Worm (Caenorhabditis elegans) whole organism, L2 larva: ENCODE results near the gene msp-58.
"Not testable (repeated sequence)": the region's sequence is repeated elsewhere in the genome, so short reads cannot be mapped to it uniquely, and the experiment has no call there.

Experiments
- C34F6.9 ChIP-seq: fragments of 150-350 bp; optimal IDR thresholded peaks from 2 replicates; lab custom pipeline; 2014; ENCODE audit warnings: missing biosample characterization, missing genetic modification characterization
- R02D3.7 ChIP-seq: fragments of 150-350 bp; optimal IDR thresholded peaks from 2 replicates; lab custom pipeline; 2014; ENCODE audit warnings: missing biosample characterization, missing genetic modification characterization
- Y55F3AM.14 ChIP-seq: fragments of 200-800 bp; sonication (Bioruptor generic); optimal IDR thresholded peaks from 2 replicates; lab custom pipeline; 2018; ENCODE audit warnings: mild to moderate bottlenecking, missing genetic modification characterization, missing compliant biosample characterization
- ZK546.5 ChIP-seq: sonication (generic microtip); optimal IDR thresholded peaks from 2 replicates; lab custom pipeline; 2017; ENCODE audit warnings: missing biosample characterization, missing genetic modification characterization
- aly-2 ChIP-seq: fragments of 150-350 bp; optimal IDR thresholded peaks from 2 replicates; lab custom pipeline; 2014; ENCODE audit warnings: missing biosample characterization, missing genetic modification characterization
- blmp-1 ChIP-seq: sonication (generic microtip); optimal IDR thresholded peaks from 2 replicates; lab custom pipeline; 2017; ENCODE audit warnings: missing genetic modification characterization, mild to moderate bottlenecking, missing compliant biosample characterization, antibody characterized with exemption, moderate library complexity; ENCODE audit not compliant: insufficient read depth
- ceh-16 ChIP-seq: fragments of 150-350 bp; optimal IDR thresholded peaks from 2 replicates; lab custom pipeline; 2014; ENCODE audit warnings: missing biosample characterization, missing genetic modification characterization
- crh-2 ChIP-seq: sonication (generic microtip); optimal IDR thresholded peaks from 2 replicates; lab custom pipeline; 2017; ENCODE audit warnings: missing biosample characterization, missing genetic modification characterization
- dmd-4 ChIP-seq: sonication (generic microtip); optimal IDR thresholded peaks from 2 replicates; lab custom pipeline; 2017; ENCODE audit warnings: missing biosample characterization, missing genetic modification characterization
- egl-27 ChIP-seq: sonication (generic microtip); optimal IDR thresholded peaks from 3 replicates; lab custom pipeline; 2017; ENCODE audit warnings: missing biosample characterization, missing genetic modification reagents, missing genetic modification characterization
- elt-1 ChIP-seq: fragments of 150-350 bp; optimal IDR thresholded peaks from 2 replicates; lab custom pipeline; 2014; ENCODE audit warnings: missing biosample characterization, missing genetic modification characterization
- elt-3 ChIP-seq: sonication (generic microtip); optimal IDR thresholded peaks from 2 replicates; lab custom pipeline; 2017; ENCODE audit warnings: missing biosample characterization, missing genetic modification characterization
- fos-1 ChIP-seq: fragments of 150-350 bp; optimal IDR thresholded peaks from 2 replicates; lab custom pipeline; 2014; ENCODE audit warnings: missing biosample characterization, missing genetic modification characterization
- gmeb-1 ChIP-seq: fragments of 150-350 bp; optimal IDR thresholded peaks from 2 replicates; lab custom pipeline; 2014; ENCODE audit warnings: missing biosample characterization, missing genetic modification characterization
- lin-11 ChIP-seq: fragments of 150-350 bp; sonication (generic microtip); optimal IDR thresholded peaks from 2 replicates; lab custom pipeline; 2014; ENCODE audit warnings: missing biosample characterization, missing genetic modification characterization, inconsistent platforms, mixed read lengths
- lin-13 ChIP-seq: fragments of 150-350 bp; optimal IDR thresholded peaks from 2 replicates; lab custom pipeline; 2014; ENCODE audit warnings: missing biosample characterization, missing genetic modification reagents, missing genetic modification characterization
- lin-39 ChIP-seq: fragments of 150-350 bp; optimal IDR thresholded peaks from 2 replicates; lab custom pipeline; 2014; ENCODE audit warnings: missing biosample characterization, missing genetic modification reagents, missing genetic modification characterization
- lsy-2 ChIP-seq, 2 experiments: fragments of 150-350 bp in 1 of 2; sonication (generic microtip) in 1 of 2; optimal IDR thresholded peaks; 2 replicates each; lab custom pipeline; 2014 to 2017; ENCODE audit warnings: missing biosample characterization in 2 of 2, missing genetic modification characterization in 2 of 2
- mab-5 ChIP-seq: fragments of 150-350 bp; optimal IDR thresholded peaks from 2 replicates; lab custom pipeline; 2014; ENCODE audit warnings: missing biosample characterization, missing genetic modification characterization
- mbf-1 ChIP-seq: sonication (generic microtip); optimal IDR thresholded peaks from 2 replicates; lab custom pipeline; 2017; ENCODE audit warnings: missing biosample characterization, missing genetic modification characterization
- mdl-1 ChIP-seq, 2 experiments: fragments of 150-350 bp in 1 of 2; sonication (generic microtip) in 1 of 2; optimal IDR thresholded peaks; 2 replicates each; lab custom pipeline; 2017; ENCODE audit warnings: missing biosample characterization in 2 of 2, missing genetic modification characterization in 2 of 2
- nhr-10 ChIP-seq: sonication (generic microtip); optimal IDR thresholded peaks from 2 replicates; lab custom pipeline; 2017; ENCODE audit warnings: missing biosample characterization, missing genetic modification characterization
- nhr-11 ChIP-seq: fragments of 150-350 bp; optimal IDR thresholded peaks from 2 replicates; lab custom pipeline; 2014; ENCODE audit warnings: missing biosample characterization, missing genetic modification characterization
- nhr-12 ChIP-seq: fragments of 150-350 bp; optimal IDR thresholded peaks from 2 replicates; lab custom pipeline; 2014; ENCODE audit warnings: missing biosample characterization, missing genetic modification characterization
- nhr-21 ChIP-seq: fragments of 150-350 bp; optimal IDR thresholded peaks from 2 replicates; lab custom pipeline; 2014; ENCODE audit warnings: missing biosample characterization, missing genetic modification characterization
- nhr-237 ChIP-seq: fragments of 150-350 bp; optimal IDR thresholded peaks from 2 replicates; lab custom pipeline; 2014; ENCODE audit warnings: missing biosample characterization, missing genetic modification characterization
- nhr-25 ChIP-seq: fragments of 150-350 bp; sonication (generic microtip); optimal IDR thresholded peaks from 3 replicates; lab custom pipeline; 2014; ENCODE audit warnings: missing biosample characterization, missing genetic modification characterization
- nhr-6 ChIP-seq: fragments of 150-350 bp; optimal IDR thresholded peaks from 2 replicates; lab custom pipeline; 2014; ENCODE audit warnings: missing biosample characterization, missing genetic modification characterization
- peb-1 ChIP-seq: fragments of 150-350 bp; optimal IDR thresholded peaks from 2 replicates; lab custom pipeline; 2014; ENCODE audit warnings: missing biosample characterization, missing genetic modification characterization
- sem-4 ChIP-seq: fragments of 150-350 bp; optimal IDR thresholded peaks from 2 replicates; lab custom pipeline; 2014; ENCODE audit warnings: missing biosample characterization, missing genetic modification reagents, missing genetic modification characterization
- skn-1 ChIP-seq: sonication (generic microtip); optimal IDR thresholded peaks from 2 replicates; lab custom pipeline; 2017; ENCODE audit warnings: missing biosample characterization, missing genetic modification characterization
- sma-3 ChIP-seq: sonication (generic microtip); optimal IDR thresholded peaks from 2 replicates; lab custom pipeline; 2016; ENCODE audit warnings: missing genetic modification reagents, missing genetic modification characterization, missing compliant biosample characterization
- sma-9 ChIP-seq, 2 experiments: fragments of 150-350 bp in 1 of 2; sonication (generic microtip) in 1 of 2; optimal IDR thresholded peaks; 2 replicates each; lab custom pipeline; 2014 to 2016; ENCODE audit warnings: missing genetic modification characterization in 2 of 2, mild to moderate bottlenecking in 1 of 2, missing biosample characterization in 1 of 2, missing compliant biosample characterization in 1 of 2, missing genetic modification reagents in 1 of 2, moderate library complexity in 1 of 2
- unc-39 ChIP-seq: fragments of 150-350 bp; optimal IDR thresholded peaks from 2 replicates; lab custom pipeline; 2014; ENCODE audit warnings: missing biosample characterization, missing genetic modification characterization
- unc-55 ChIP-seq: fragments of 150-350 bp; sonication (generic microtip); optimal IDR thresholded peaks from 3 replicates; lab custom pipeline; 2014; ENCODE audit warnings: missing biosample characterization, missing genetic modification reagents, missing genetic modification characterization
- unc-62 ChIP-seq: fragments of 150-350 bp; optimal IDR thresholded peaks from 2 replicates; lab custom pipeline; 2014; ENCODE audit warnings: missing biosample characterization, missing genetic modification reagents, missing genetic modification characterization
- zag-1 ChIP-seq: fragments of 150-350 bp; optimal IDR thresholded peaks from 2 replicates; lab custom pipeline; 2014; ENCODE audit warnings: missing biosample characterization, missing genetic modification characterization
- ztf-1 ChIP-seq: fragments of 200-800 bp; sonication (Bioruptor generic); conservative IDR thresholded peaks from 2 replicates; pipeline ENCODE4 v1.3.6; 2022; ENCODE audit warnings: missing genetic modification characterization, missing compliant biosample characterization
- ztf-11 ChIP-seq: sonication (generic microtip); optimal IDR thresholded peaks from 2 replicates; lab custom pipeline; 2017; ENCODE audit warnings: missing biosample characterization, missing genetic modification characterization
- ztf-4 ChIP-seq: fragments of 150-350 bp; optimal IDR thresholded peaks from 2 replicates; lab custom pipeline; 2014; ENCODE audit warnings: missing biosample characterization, missing genetic modification characterization

msp-58 gene

ce11 chrIV:5306040-5306439 lies 2.4 kb upstream of the msp-58 start, which contains the start of gene ZK354.8:
ZK354.8 (minus strand) TSS chrIV:5306140.
- TF ChIP-seq lin-11 (tag; lab: Kevin White, UChicago) (no peak), crh-2 (tag; lab: Kevin White, UChicago) (no peak), mbf-1 (no peak), mdl-1 (tag; optimal IDR thresholded peaks at IDR 0.05; lab: Kevin White, UChicago) (no peak), nhr-21 (no peak), unc-62 (GFP tag; lab: Kevin White, UChicago) (no peak), zag-1 (no peak)

ce11 chrIV:5309742-5310141 lies 1.3 kb downstream of the msp-58 start, which contains the start of gene ZK354.3:
ZK354.3 (plus strand) TSS chrIV:5310042.
- TF ChIP-seq aly-2 (no peak), mdl-1 (tag; optimal IDR thresholded peaks at IDR 0.05; lab: Kevin White, UChicago) (no peak), ztf-4 (tag; lab: Kevin White, UChicago) (no peak), sma-9 (GFP tag; optimal IDR thresholded peaks at IDR 0.05; lab: Kevin White, UChicago) (no peak), sma-9 (tag; optimal IDR thresholded peaks at IDR 0.05; lab: Kevin White, UChicago) (no peak), egl-27 (tag; lab: Kevin White, UChicago) (no peak), nhr-11 (tag; lab: Kevin White, UChicago) (no peak), Y55F3AM.14 (no peak), elt-1 (no peak), lin-39 (no peak), lin-11 (tag; lab: Kevin White, UChicago) (no peak), C34F6.9 (tag; lab: Kevin White, UChicago) (no peak), ZK546.5 (tag; lab: Kevin White, UChicago) (no peak), lin-13 (GFP tag; lab: Kevin White, UChicago) (no peak), ztf-1 (GFP tag; lab: Robert Waterston, UW) (no peak), ztf-11 (tag; lab: Kevin White, UChicago) (no peak)
- TF ChIP-seq, all 48 proteins: peak for 0

ce11 chrIV:5313011-5313410 lies 4.6 kb downstream of the msp-58 start, which contains the start of the genes msp-59 and ZK354.2:
msp-59 (minus strand) TSS chrIV:5313111.
ZK354.2 (plus strand) TSS chrIV:5313405.
- TF ChIP-seq mbf-1; elt-1; unc-39 (tag; lab: Kevin White, UChicago): not testable (repeated sequence)

ce11 chrIV:5316223-5316622 lies 7.8 kb downstream of the msp-58 start, which contains the start of gene msp-65:
msp-65 (plus strand) TSS chrIV:5316523.
- TF ChIP-seq unc-55 (GFP tag; lab: Kevin White, UChicago); skn-1 (tag; lab: Kevin White, UChicago); ztf-11 (tag; lab: Kevin White, UChicago): not testable (repeated sequence)

ce11 chrIV:5317106-5317505 lies 8.7 kb downstream of the msp-58 start:
- TF ChIP-seq sma-9 (GFP tag; optimal IDR thresholded peaks at IDR 0.05; lab: Kevin White, UChicago) (peak; percentile 27), sma-9 (tag; optimal IDR thresholded peaks at IDR 0.05; lab: Kevin White, UChicago) (no peak), nhr-12 (tag; lab: Kevin White, UChicago) (no peak), elt-1 (no peak), ztf-4 (tag; lab: Kevin White, UChicago) (no peak), ceh-16 (tag; lab: Kevin White, UChicago) (no peak), nhr-237 (tag; lab: Kevin White, UChicago) (no peak), lin-39 (no peak), lin-13 (GFP tag; lab: Kevin White, UChicago) (no peak), R02D3.7 (tag; lab: Kevin White, UChicago) (no peak), skn-1 (tag; lab: Kevin White, UChicago) (no peak), nhr-21 (peak; percentile 16), ztf-1 (GFP tag; lab: Robert Waterston, UW) (no peak), ZK546.5 (tag; lab: Kevin White, UChicago) (no peak), unc-62 (GFP tag; lab: Kevin White, UChicago) (no peak), gmeb-1 (peak; percentile 58), egl-27 (tag; lab: Kevin White, UChicago) (no peak), lsy-2 (tag; optimal IDR thresholded peaks at IDR 0.05; lab: Kevin White, UChicago) (no peak), sma-3 (GFP tag; lab: Kevin White, UChicago) (peak; percentile 63), nhr-11 (tag; lab: Kevin White, UChicago) (no peak), unc-55 (GFP tag; lab: Kevin White, UChicago) (no peak), mdl-1 (tag; optimal IDR thresholded peaks at IDR 0.05; lab: Kevin White, UChicago) (no peak), fos-1 (tag; lab: Kevin White, UChicago) (peak; percentile 2), ztf-11 (tag; lab: Kevin White, UChicago) (no peak), dmd-4 (tag; lab: Kevin White, UChicago) (no peak), crh-2 (tag; lab: Kevin White, UChicago) (peak; percentile 25), nhr-6 (tag; lab: Kevin White, UChicago) (peak; percentile 27), mab-5 (tag; lab: Kevin White, UChicago) (no peak), nhr-25 (no peak), zag-1 (no peak), C34F6.9 (tag; lab: Kevin White, UChicago) (no peak), mbf-1 (no peak), peb-1 (tag; lab: Kevin White, UChicago) (no peak), sem-4 (tag; lab: Kevin White, UChicago) (no peak), blmp-1 (no peak), nhr-10 (no peak), lin-11 (tag; lab: Kevin White, UChicago) (no peak), unc-39 (tag; lab: Kevin White, UChicago) (no peak), elt-3 (tag; lab: Kevin White, UChicago) (no peak)
